Worm (Caenorhabditis elegans) whole organism, L2 larva: ENCODE results near the gene ekl-6.

ENCODE experiments used
- nhr-129 ChIP-seq: fragments of 150-350 bp; optimal IDR thresholded peaks from 2 replicates; lab custom pipeline; 2014; ENCODE audit warnings: missing biosample characterization, missing genetic modification characterization
- nhr-6 ChIP-seq: fragments of 150-350 bp; optimal IDR thresholded peaks from 2 replicates; lab custom pipeline; 2014; ENCODE audit warnings: missing biosample characterization, missing genetic modification characterization
- snpc-4 ChIP-seq: fragments of 150-350 bp; optimal IDR thresholded peaks from 2 replicates; lab custom pipeline; 2014; ENCODE audit warnings: missing biosample characterization, missing genetic modification characterization
- unc-62 ChIP-seq: fragments of 150-350 bp; optimal IDR thresholded peaks from 2 replicates; lab custom pipeline; 2014; ENCODE audit warnings: missing biosample characterization, missing genetic modification reagents, missing genetic modification characterization

DNA sequence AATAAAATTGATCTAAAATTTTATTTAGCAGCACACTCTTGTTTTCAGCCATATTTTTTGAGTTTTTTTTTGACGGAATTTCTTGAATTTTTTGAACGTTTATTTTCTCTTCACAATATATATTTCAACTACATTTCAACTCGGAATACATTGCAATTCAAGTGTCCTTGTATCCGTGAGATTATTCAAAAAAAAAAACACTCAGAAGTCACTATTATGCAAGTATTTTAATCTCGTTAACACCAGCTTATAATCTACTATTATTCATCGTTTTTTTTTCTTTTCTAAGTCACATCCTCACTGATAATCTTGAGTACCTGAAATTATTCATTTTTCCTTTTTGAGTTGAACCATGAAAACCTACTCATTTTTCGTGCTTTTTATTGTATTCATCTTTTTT, 40.8 kb upstream of the ekl-6 start, which contains the start of gene ins-21:
- no peak for TF ChIP-seq snpc-4 (tag; lab: Kevin White, UChicago)
- no peak for TF ChIP-seq nhr-129
- no peak for TF ChIP-seq nhr-6 (tag; lab: Kevin White, UChicago)
- no peak for TF ChIP-seq unc-62
